Fruit fly (Drosophila melanogaster) whole organism, pupa: ENCODE results near the gene Nmdmc.
A peak's percentile ranks its signal among the peaks of the same experiment; 100 is the strongest.

Source experiments
- CG10348 ChIP-seq: fragments of 200-800 bp; sonication (Bioruptor generic); IDR thresholded peaks from 2 replicates; pipeline ENCODE4 v1.3.6; 2022; ENCODE audit warnings: missing biosample characterization, missing genetic modification characterization
- CG12605 ChIP-seq: fragments of 200-800 bp; sonication (Bioruptor generic); IDR thresholded peaks from 2 replicates; pipeline ENCODE4 v1.3.6; 2022; ENCODE audit warnings: missing biosample characterization, missing genetic modification characterization
- CG13204 ChIP-seq: fragments of 200-800 bp; sonication (Bioruptor generic); optimal IDR thresholded peaks from 2 replicates; lab custom pipeline; 2018; ENCODE audit warnings: missing biosample characterization, mild to moderate bottlenecking, missing genetic modification characterization, moderate library complexity
- CG14655 ChIP-seq: fragments of 200-800 bp; sonication (Bioruptor generic); optimal IDR thresholded peaks from 3 replicates; lab custom pipeline; 2017; ENCODE audit warnings: mild to moderate bottlenecking, missing biosample characterization, missing genetic modification reagents, missing genetic modification characterization
- CG15710 ChIP-seq: fragments of 200-800 bp; sonication (Bioruptor generic); optimal IDR thresholded peaks from 2 replicates; lab custom pipeline; 2018; ENCODE audit warnings: missing biosample characterization, mild to moderate bottlenecking, missing genetic modification characterization, moderate library complexity
- CG17806 ChIP-seq: fragments of 200-800 bp; sonication (Bioruptor generic); optimal IDR thresholded peaks from 2 replicates; lab custom pipeline; 2018; ENCODE audit warnings: missing biosample characterization, mild to moderate bottlenecking, missing genetic modification characterization, moderate library complexity
- CG32121 ChIP-seq: fragments of 200-800 bp; sonication (Bioruptor generic); IDR thresholded peaks from 2 replicates; pipeline ENCODE4 v1.3.6; 2022; ENCODE audit warnings: missing biosample characterization, missing genetic modification characterization
- CG34367 ChIP-seq: fragments of 200-800 bp; sonication (Bioruptor generic); optimal IDR thresholded peaks from 2 replicates; lab custom pipeline; 2018; ENCODE audit warnings: missing biosample characterization, mild to moderate bottlenecking, missing genetic modification characterization
- CG4496 ChIP-seq: fragments of 200-800 bp; sonication (Bioruptor generic); IDR thresholded peaks from 3 replicates; pipeline ENCODE4 v1.3.6; 2022; ENCODE audit warnings: missing biosample characterization, missing genetic modification characterization
- CG8159 ChIP-seq: fragments of 200-800 bp; sonication (Bioruptor generic); optimal IDR thresholded peaks from 3 replicates; lab custom pipeline; 2018; ENCODE audit warnings: missing biosample characterization, mild to moderate bottlenecking, missing genetic modification characterization, moderate library complexity
- CG8301 ChIP-seq: fragments of 200-800 bp; sonication (Bioruptor generic); optimal IDR thresholded peaks from 2 replicates; lab custom pipeline; 2018; ENCODE audit warnings: missing biosample characterization, mild to moderate bottlenecking, missing genetic modification characterization
- CG9948 ChIP-seq: fragments of 200-800 bp; sonication (Bioruptor generic); optimal IDR thresholded peaks from 2 replicates; lab custom pipeline; 2018; ENCODE audit warnings: missing biosample characterization, mild to moderate bottlenecking, missing genetic modification characterization, moderate library complexity
- D1 ChIP-seq: fragments of 200-800 bp; sonication (Bioruptor generic); optimal IDR thresholded peaks from 2 replicates; lab custom pipeline; 2018; ENCODE audit warnings: missing biosample characterization, mild to moderate bottlenecking, missing genetic modification characterization, moderate library complexity
- EcR ChIP-seq: fragments of 200-800 bp; sonication (Bioruptor generic); optimal IDR thresholded peaks from 3 replicates; lab custom pipeline; 2019; ENCODE audit warnings: missing biosample characterization, missing genetic modification characterization, mild to moderate bottlenecking, moderate library complexity, missing genetic modification reagents
- Ets98B ChIP-seq: fragments of 200-800 bp; sonication (Bioruptor generic); IDR thresholded peaks from 2 replicates; pipeline ENCODE4 v1.3.6; 2022; ENCODE audit warnings: missing biosample characterization, missing genetic modification characterization
- Pif1A ChIP-seq: fragments of 200-800 bp; sonication (Bioruptor generic); optimal IDR thresholded peaks from 3 replicates; lab custom pipeline; 2016; ENCODE audit warnings: missing biosample characterization, missing genetic modification characterization
- Pif1B ChIP-seq: fragments of 200-800 bp; sonication (Bioruptor generic); optimal IDR thresholded peaks from 3 replicates; lab custom pipeline; 2016; ENCODE audit warnings: missing biosample characterization, missing genetic modification characterization
- Snoo ChIP-seq: fragments of 200-800 bp; sonication (Bioruptor generic); optimal IDR thresholded peaks from 3 replicates; lab custom pipeline; 2017; ENCODE audit warnings: missing biosample characterization, mild to moderate bottlenecking, missing genetic modification characterization, inconsistent platforms
- fd96Ca ChIP-seq: fragments of 200-800 bp; sonication (Bioruptor generic); IDR thresholded peaks from 3 replicates; pipeline ENCODE4 v1.3.6; 2022; ENCODE audit warnings: missing biosample characterization, missing genetic modification characterization
- gl ChIP-seq: fragments of 200-800 bp; sonication (Bioruptor generic); optimal IDR thresholded peaks from 2 replicates; lab custom pipeline; 2018; ENCODE audit warnings: missing biosample characterization, mild to moderate bottlenecking, missing genetic modification characterization
- rn ChIP-seq: fragments of 200-800 bp; sonication (Bioruptor generic); IDR thresholded peaks from 2 replicates; pipeline ENCODE4 v1.3.6; 2022; ENCODE audit warnings: missing biosample characterization, missing genetic modification characterization

The Nmdmc gene

dm6 chr3R:9037946-9038345 is 12.4 kb downstream of the Nmdmc start:
- TF ChIP-seq EcR (GFP tag; lab: Kevin White, UChicago) (no peak), CG12605 (GFP tag; lab: Robert Waterston, UW) (no peak), CG8159 (tag; lab: Kevin White, UChicago) (no peak), CG14655 (no peak), Snoo (tag; lab: Kevin White, UChicago) (no peak), CG4496 (GFP tag; lab: Robert Waterston, UW) (no peak), gl (tag; lab: Kevin White, UChicago) (no peak), Pif1B (no peak), CG15710 (tag; lab: Kevin White, UChicago) (no peak), rn (GFP tag; lab: Robert Waterston, UW) (no peak), CG34367 (tag; lab: Kevin White, UChicago) (no peak), CG32121 (GFP tag; lab: Robert Waterston, UW) (no peak), CG8301 (no peak), CG13204 (no peak), CG10348 (GFP tag; lab: Robert Waterston, UW) (no peak), D1 (tag; lab: Kevin White, UChicago) (no peak)

- TF ChIP-seq fd96Ca (GFP tag; lab: Robert Waterston, UW) = no peak
- TF ChIP-seq CG8159 (tag; lab: Kevin White, UChicago) = no peak
- no peak for TF ChIP-seq CG34367 (tag; lab: Kevin White, UChicago)
- TF ChIP-seq EcR (GFP tag; lab: Kevin White, UChicago) = no peak
- no peak for TF ChIP-seq CG10348 (GFP tag; lab: Robert Waterston, UW)
- no peak for TF ChIP-seq CG17806
- no peak for TF ChIP-seq gl (tag; lab: Kevin White, UChicago)
- no peak for TF ChIP-seq CG13204
- no peak for TF ChIP-seq Ets98B (GFP tag; lab: Robert Waterston, UW)
- TF ChIP-seq Pif1A (GFP tag; lab: Kevin White, UChicago) = no peak
- TF ChIP-seq CG12605 (GFP tag; lab: Robert Waterston, UW) = no peak
- TF ChIP-seq Pif1B = no peak
- TF ChIP-seq CG9948 = no peak
- TF ChIP-seq CG14655 = no peak
- no peak for TF ChIP-seq D1 (tag; lab: Kevin White, UChicago)
Observed at dm6 chr3R:9035252-9035651, 15.1 kb downstream of the Nmdmc start.

- TF ChIP-seq CG10348 (GFP tag; lab: Robert Waterston, UW) = 0 out of 2 replicates have a peak, but pooled peaks have one; percentile 16
- peak; percentile 90 for TF ChIP-seq CG15710 (tag; lab: Kevin White, UChicago)
- TF ChIP-seq EcR (GFP tag; lab: Kevin White, UChicago) = peak; percentile 15
- peak; percentile 82 for TF ChIP-seq Pif1A (GFP tag; lab: Kevin White, UChicago)
- TF ChIP-seq CG17806 = peak; percentile 78
- TF ChIP-seq CG13204 = peak; percentile 70
- TF ChIP-seq CG32121 (GFP tag; lab: Robert Waterston, UW) = peak; percentile 83
- peak; percentile 81 for TF ChIP-seq CG34367 (tag; lab: Kevin White, UChicago)
- TF ChIP-seq rn (GFP tag; lab: Robert Waterston, UW) = no peak
- TF ChIP-seq Pif1B = peak; percentile 79
- 0 out of 2 replicates have a peak, but pooled peaks have one; percentile 18 for TF ChIP-seq CG12605 (GFP tag; lab: Robert Waterston, UW)
- TF ChIP-seq CG9948 = peak; percentile 88
- TF ChIP-seq CG8301 = peak; percentile 89
- TF ChIP-seq Snoo (tag; lab: Kevin White, UChicago) = peak; percentile 84
- peak; percentile 59 for TF ChIP-seq gl (tag; lab: Kevin White, UChicago)
- TF ChIP-seq CG4496 (GFP tag; lab: Robert Waterston, UW) = peak; percentile 67; the same call in 1 of the 3 replicates
- peak; percentile 91 for TF ChIP-seq CG14655
- TF ChIP-seq D1 (tag; lab: Kevin White, UChicago) = peak; percentile 88
- TF ChIP-seq CG8159 (tag; lab: Kevin White, UChicago) = peak; percentile 94
- peak; percentile 44; the same call in 1 of the 3 replicates for TF ChIP-seq fd96Ca (GFP tag; lab: Robert Waterston, UW)
- TF ChIP-seq Ets98B (GFP tag; lab: Robert Waterston, UW) = no peak; the same call in 1 of the 2 replicates
Observed at dm6 chr3R:9033619-9034401, 16.5 kb downstream of the Nmdmc start.

- TF ChIP-seq EcR (GFP tag; lab: Kevin White, UChicago) (peak; percentile 81), CG12605 (GFP tag; lab: Robert Waterston, UW) (peak; percentile 99), CG10348 (GFP tag; lab: Robert Waterston, UW) (peak; percentile 95), CG8301 (peak; percentile 99), Pif1A (GFP tag; lab: Kevin White, UChicago) (peak; percentile 99), CG9948 (peak; percentile 98), CG15710 (tag; lab: Kevin White, UChicago) (peak; percentile 99), CG4496 (GFP tag; lab: Robert Waterston, UW) (peak; percentile 99), Snoo (tag; lab: Kevin White, UChicago) (peak; percentile 97), CG32121 (GFP tag; lab: Robert Waterston, UW) (peak; percentile 99), CG14655 (peak; percentile 99), gl (tag; lab: Kevin White, UChicago) (peak; percentile 98), CG17806 (peak; percentile 99), CG13204 (peak; percentile 97), Pif1B (peak; percentile 99), CG34367 (tag; lab: Kevin White, UChicago) (peak; percentile 99), fd96Ca (GFP tag; lab: Robert Waterston, UW) (peak; percentile 99), Ets98B (GFP tag; lab: Robert Waterston, UW) (peak; percentile 99), D1 (tag; lab: Kevin White, UChicago) (peak; percentile 99), rn (GFP tag; lab: Robert Waterston, UW) (peak; percentile 98), CG8159 (tag; lab: Kevin White, UChicago) (peak; percentile 98)
Observed at dm6 chr3R:9031797-9032418, 18.4 kb downstream of the Nmdmc start.
